Worm (Caenorhabditis elegans): Measurements from ENCODE around the gene C02F4.4.

The C02F4.4 gene

ce11 chrIV:10483607-10484117, 31.4 kb downstream of the C02F4.4 start, which contains the start of the genes F01D4.5 and ced-5 (continued):
- peak; percentile 20 for TF ChIP-seq lir-3 (tag; optimal IDR thresholded peaks at IDR 0.05)
- TF ChIP-seq F10B5.3 (tag; optimal IDR thresholded peaks at IDR 0.05) = peak; percentile 69
- no peak for TF ChIP-seq mdt-29 (GFP tag; IDR thresholded peaks at IDR 0.05)
- TF ChIP-seq dve-1 (tag; optimal IDR thresholded peaks at IDR 0.05; ENCODE audit: insufficient read depth) = peak; percentile 89
- no peak for TF ChIP-seq ceh-82 (tag; optimal IDR thresholded peaks at IDR 0.05)
- peak; percentile 66 for TF ChIP-seq hlh-30 (tag; optimal IDR thresholded peaks at IDR 0.05; ENCODE audit: insufficient read depth)
- no peak for TF ChIP-seq F26F4.8 (GFP tag; conservative IDR thresholded peaks at IDR 0.05)
- peak; percentile 78 for TF ChIP-seq dmd-6 (GFP tag; IDR thresholded peaks at IDR 0.05)
- TF ChIP-seq Y105C5A.15 (GFP tag; IDR thresholded peaks at IDR 0.05) = no peak
- peak; percentile 91 for TF ChIP-seq dmd-9 (GFP tag; IDR thresholded peaks at IDR 0.05)
- TF ChIP-seq mxl-3 (GFP tag; optimal IDR thresholded peaks at IDR 0.05) = peak; percentile 30
- TF ChIP-seq mep-1 (tag; optimal IDR thresholded peaks at IDR 0.05) = peak; percentile 71
- no peak for TF ChIP-seq ceh-62 (tag; optimal IDR thresholded peaks at IDR 0.05)
- no peak for TF ChIP-seq ces-1 (GFP tag; optimal IDR thresholded peaks at IDR 0.05)
- no peak for TF ChIP-seq lin-39 (tag; optimal IDR thresholded peaks at IDR 0.05)
- no peak for TF ChIP-seq ctbp-1 (GFP tag; IDR thresholded peaks at IDR 0.05)
- TF ChIP-seq tra-1 (GFP tag; IDR thresholded peaks at IDR 0.05) = peak; percentile 70
- TF ChIP-seq nhr-102 (tag; optimal IDR thresholded peaks at IDR 0.05) = peak; percentile 73
- peak; percentile 4 to 24 for TF ChIP-seq daf-16 (GFP tag; optimal IDR thresholded peaks at IDR 0.05)
- TF ChIP-seq daf-16 (tag; optimal IDR thresholded peaks at IDR 0.05) = peak; percentile 87
- peak; percentile 88 for TF ChIP-seq nhr-6 (tag; optimal IDR thresholded peaks at IDR 0.05)
- no peak for TF ChIP-seq php-3 (GFP tag; IDR thresholded peaks at IDR 0.05)

ce11 chrIV:10482585-10482984, 32.4 kb downstream of the C02F4.4 start:
- TF ChIP-seq rbr-2 (tag; optimal IDR thresholded peaks at IDR 0.05) (no peak), hlh-30 (tag; optimal IDR thresholded peaks at IDR 0.05; ENCODE audit: insufficient read depth) (peak; percentile 22), ctbp-1 (GFP tag; IDR thresholded peaks at IDR 0.05) (no peak), lin-13 (GFP tag; optimal IDR thresholded peaks at IDR 0.05) (no peak), Y5F2A.4 (GFP tag; optimal IDR thresholded peaks at IDR 0.05) (no peak), dmd-6 (GFP tag; IDR thresholded peaks at IDR 0.05) (0 out of 2 replicates have a peak, but pooled peaks have one; percentile 9), nhr-28 (tag; optimal IDR thresholded peaks at IDR 0.05) (peak; percentile 26), ces-1 (GFP tag; optimal IDR thresholded peaks at IDR 0.05) (no peak), nhr-10 (tag; optimal IDR thresholded peaks at IDR 0.05) (no peak), fkh-10 (GFP tag; optimal IDR thresholded peaks at IDR 0.05) (no peak), daf-16 (GFP tag; optimal IDR thresholded peaks at IDR 0.05) (no peak), daf-16 (tag; optimal IDR thresholded peaks at IDR 0.05) (peak; percentile 47), nhr-102 (tag; optimal IDR thresholded peaks at IDR 0.05) (no peak), D1046.2 (GFP tag; IDR thresholded peaks at IDR 0.05) (no peak), nhr-111 (GFP tag; optimal IDR thresholded peaks at IDR 0.05) (no peak), zip-2 (tag; optimal IDR thresholded peaks at IDR 0.05) (no peak), zfp-3 (GFP tag; conservative IDR thresholded peaks at IDR 0.05) (no peak), mdl-1 (tag; optimal IDR thresholded peaks at IDR 0.05) (peak in 1 of 2 experiments; percentile 7), saeg-2 (GFP tag; IDR thresholded peaks at IDR 0.05) (no peak), pqm-1 (tag; optimal IDR thresholded peaks at IDR 0.05) (peak; percentile 26), nhr-237 (tag; optimal IDR thresholded peaks at IDR 0.05) (no peak), tra-1 (GFP tag; IDR thresholded peaks at IDR 0.05) (no peak)

DNA sequence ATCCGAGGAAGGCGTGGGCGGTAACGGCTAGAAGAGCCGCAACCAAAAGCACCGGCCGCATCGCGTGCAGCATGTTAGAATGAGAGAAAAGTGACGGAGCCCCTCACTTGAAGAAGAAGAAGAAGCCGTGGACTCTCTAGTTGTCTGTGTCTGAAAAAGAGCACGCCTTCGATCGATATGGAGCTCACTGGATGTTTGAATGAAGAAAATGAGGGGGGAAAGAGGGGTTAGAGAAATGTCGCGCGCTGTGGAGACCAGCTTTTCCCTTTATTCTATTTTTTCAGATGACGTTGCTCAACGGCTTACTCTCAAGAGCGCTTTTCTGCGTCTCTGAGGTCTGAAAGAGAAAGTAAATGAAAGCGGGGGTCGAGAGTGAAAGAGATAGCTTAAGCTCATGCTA, 33.3 kb downstream of the C02F4.4 start, which contains the start of gene egl-21:
Gene egl-21 (minus strand): TSS at position 150 of the 400 bp plus-strand sequence.
- TF ChIP-seq aha-1 (tag) (peak; percentile 93), F37D6.2 (tag; optimal IDR thresholded peaks at IDR 0.05) (peak; percentile 63), zag-1 (tag; optimal IDR thresholded peaks at IDR 0.05) (no peak), D1046.2 (GFP tag; IDR thresholded peaks at IDR 0.05) (no peak), lin-39 (tag; optimal IDR thresholded peaks at IDR 0.05) (no peak), F10B5.3 (tag; optimal IDR thresholded peaks at IDR 0.05) (no peak), dpl-1 (GFP tag; optimal IDR thresholded peaks at IDR 0.05) (peak; percentile 6), ctbp-1 (GFP tag; IDR thresholded peaks at IDR 0.05) (peak; percentile 76), T20F7.1 (GFP tag; optimal IDR thresholded peaks at IDR 0.05) (no peak), zip-2 (tag; optimal IDR thresholded peaks at IDR 0.05) (no peak), F44E2.7 (GFP tag; IDR thresholded peaks at IDR 0.05) (no peak), hlh-30 (tag; optimal IDR thresholded peaks at IDR 0.05; ENCODE audit: insufficient read depth) (peak; percentile 57), F26F4.8 (GFP tag; conservative IDR thresholded peaks at IDR 0.05) (no peak), arid-1 (GFP tag; conservative IDR thresholded peaks at IDR 0.05) (peak; percentile 36; the same call in 1 of the 2 replicates), unc-62 (GFP tag; optimal IDR thresholded peaks at IDR 0.05 in 1 of 2) (peak in 1 of 2 experiments; percentile 6), unc-62 (tag; optimal IDR thresholded peaks at IDR 0.05) (no peak), hif-1 (tag; optimal IDR thresholded peaks at IDR 0.05) (peak in 1 of 2 experiments; percentile 57), daf-8 (GFP tag; IDR thresholded peaks at IDR 0.05) (no peak), attf-4 (tag; optimal IDR thresholded peaks at IDR 0.05) (no peak), ama-1 (optimal IDR thresholded peaks at IDR 0.05) (no peak), tra-1 (GFP tag; IDR thresholded peaks at IDR 0.05) (no peak)

Data from whole organism, L4 larva.